Fruit fly (Drosophila melanogaster): ENCODE results near the gene CG31371.

- no peak for TF ChIP-seq dmrt93B (GFP tag; optimal IDR thresholded peaks at IDR 0.05)
- TF ChIP-seq psq (GFP tag; optimal IDR thresholded peaks at IDR 0.05), result no peak
- TF ChIP-seq foxo (GFP tag; optimal IDR thresholded peaks at IDR 0.05), result no peak
These were observed 28.6 kb downstream of the CG31371 start for dm6 chr3R:30474667-30475213.
